Fruit fly (Drosophila melanogaster) whole organism, wandering third instar larva: ENCODE results near the gene feo.

ENCODE experiments used
- lola ChIP-seq: fragments of >200 bp; optimal IDR thresholded peaks from 2 replicates; lab custom pipeline; 2017; ENCODE audit warnings: missing biosample characterization, missing genetic modification characterization
- sage ChIP-seq: fragments of 200-800 bp; sonication (Bioruptor generic); optimal IDR thresholded peaks from 2 replicates; lab custom pipeline; 2016; ENCODE audit warnings: missing biosample characterization, mild to moderate bottlenecking, missing genetic modification characterization

dm6 chrX:10848565-10848964 lies 6.1 kb downstream of the feo start, which contains the start of gene CG2202:
- TF ChIP-seq sage (GFP tag; lab: Kevin White, UChicago) (no peak), lola (GFP tag; lab: Kevin White, UChicago) (no peak)
